Worm (Caenorhabditis elegans) whole organism, late embryonic: Measurements from ENCODE around the gene R06F6.12.

ENCODE experiments used
- ceh-24 ChIP-seq: sonication (generic microtip); optimal IDR thresholded peaks from 2 replicates; lab custom pipeline; 2016; ENCODE audit warnings: mild to moderate bottlenecking, missing genetic modification characterization, missing compliant biosample characterization
- hlh-30 ChIP-seq: sonication (generic microtip); optimal IDR thresholded peaks from 2 replicates; lab custom pipeline; 2017; ENCODE audit warnings: antibody characterized with exemption, missing genetic modification characterization, missing compliant biosample characterization; ENCODE audit not compliant: insufficient read depth
- nfya-1 ChIP-seq: sonication (generic microtip); optimal IDR thresholded peaks from 2 replicates; lab custom pipeline; 2017; ENCODE audit warnings: missing genetic modification characterization, mild to moderate bottlenecking, missing compliant biosample characterization, antibody characterized with exemption, moderate library complexity
- unc-42 ChIP-seq: sonication (generic microtip); optimal IDR thresholded peaks from 2 replicates; lab custom pipeline; 2016; ENCODE audit warnings: missing genotype, missing genetic modification characterization, missing compliant biosample characterization

DNA sequence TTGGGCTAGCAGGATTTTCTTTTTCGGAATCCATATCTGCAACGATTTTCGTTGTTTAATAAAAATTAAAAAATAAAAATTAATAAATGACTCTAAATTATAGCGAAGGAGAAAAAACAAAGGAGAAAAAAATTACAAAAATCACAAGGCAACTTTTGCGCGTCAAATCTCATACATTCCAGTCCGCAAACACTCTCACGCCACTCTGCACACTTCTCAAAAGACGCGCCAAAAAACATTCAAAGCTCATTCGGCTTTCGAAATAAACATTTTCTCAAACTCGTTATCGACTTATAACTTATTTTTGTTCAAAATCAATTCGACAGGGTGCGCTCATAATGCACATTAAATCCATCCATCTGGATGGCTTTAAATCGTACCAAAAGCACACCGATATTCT lies at the start of gene R06F6.12, which contains the start of gene mix-1:
- TF ChIP-seq nfya-1 (tag; lab: Kevin White, UChicago): peak; percentile 55
- TF ChIP-seq ceh-24: no peak
- no peak for TF ChIP-seq unc-42
- TF ChIP-seq hlh-30 (tag; lab: Kevin White, UChicago): peak; percentile 44
